Worm (Caenorhabditis elegans) whole organism, L3 larva: Measurements from ENCODE around the gene ZK688.4.

Experiments
- ama-1 ChIP-seq: fragments of 150-350 bp; optimal IDR thresholded peaks from 2 replicates; lab custom pipeline; 2018
- ceh-16 ChIP-seq: sonication (generic microtip); optimal IDR thresholded peaks from 2 replicates; lab custom pipeline; 2017; ENCODE audit warnings: missing biosample characterization, missing genetic modification characterization
- egl-27 ChIP-seq: sonication (generic microtip); optimal IDR thresholded peaks from 4 replicates; lab custom pipeline; 2017; ENCODE audit warnings: missing biosample characterization, missing genetic modification reagents, missing genetic modification characterization
- elt-3 ChIP-seq, 3 experiments: fragments of 150-350 bp in 1 of 3; sonication (generic microtip) in 2 of 3; optimal IDR thresholded peaks; 2 replicates in 2 of 3; 4 replicates in 1 of 3; lab custom pipeline; 2014 to 2017; ENCODE audit warnings: missing biosample characterization in 3 of 3, missing genetic modification characterization in 3 of 3
- eor-1 ChIP-seq, 2 experiments: fragments of 150-350 bp; optimal IDR thresholded peaks; 2 replicates each; lab custom pipeline; 2014 to 2018; ENCODE audit warnings: missing biosample characterization in 2 of 2, missing genetic modification characterization in 2 of 2
- nhr-237 ChIP-seq: fragments of 150-350 bp; optimal IDR thresholded peaks from 2 replicates; lab custom pipeline; 2014; ENCODE audit warnings: missing biosample characterization, missing genetic modification characterization
- pha-4 ChIP-seq: fragments of 150-350 bp; optimal IDR thresholded peaks from 2 replicates; lab custom pipeline; 2014; ENCODE audit warnings: missing biosample characterization, missing genetic modification reagents, missing genetic modification characterization
- unc-62 ChIP-seq: fragments of 150-350 bp; sonication (generic microtip); optimal IDR thresholded peaks from 4 replicates; lab custom pipeline; 2014; ENCODE audit warnings: missing biosample characterization, missing genetic modification reagents, missing genetic modification characterization
- zag-1 ChIP-seq: fragments of 150-350 bp; optimal IDR thresholded peaks from 2 replicates; lab custom pipeline; 2014; ENCODE audit warnings: missing biosample characterization, missing genetic modification characterization
- ztf-11 ChIP-seq: fragments of 150-350 bp; optimal IDR thresholded peaks from 2 replicates; lab custom pipeline; 2014; ENCODE audit warnings: missing biosample characterization, missing genetic modification characterization
- ztf-4 ChIP-seq: fragments of 150-350 bp; optimal IDR thresholded peaks from 2 replicates; lab custom pipeline; 2014; ENCODE audit warnings: missing biosample characterization, missing genetic modification characterization

DNA sequence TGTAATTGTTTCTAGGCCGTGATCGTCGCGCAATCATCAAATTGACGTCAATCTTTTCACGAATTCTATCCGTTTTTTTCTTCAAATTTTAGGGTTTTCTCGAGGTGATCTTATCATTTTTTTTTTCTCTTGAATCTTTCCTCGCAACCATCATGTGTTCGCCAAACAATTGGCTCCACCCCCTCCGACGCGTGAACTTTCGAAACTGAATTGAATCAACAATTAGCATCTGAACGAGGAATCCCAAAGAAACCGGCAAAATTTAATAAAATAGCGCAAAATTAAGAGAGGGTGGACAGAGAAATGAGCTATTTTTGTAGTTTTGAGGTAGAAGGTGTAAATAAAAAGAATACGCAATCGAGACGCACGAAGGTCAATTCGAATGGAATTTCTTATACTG lies 22.0 kb upstream of the ZK688.4 start:
- TF ChIP-seq ceh-16 (no peak), elt-3 (tag; optimal IDR thresholded peaks at IDR 0.05; lab: Kevin White, UChicago) (no peak), ztf-4 (tag; lab: Kevin White, UChicago) (no peak), egl-27 (tag; lab: Kevin White, UChicago) (no peak), pha-4 (no peak), ama-1 (no peak), ztf-11 (tag; lab: Kevin White, UChicago) (no peak), unc-62 (no peak), nhr-237 (tag; lab: Kevin White, UChicago) (no peak), eor-1 (tag; optimal IDR thresholded peaks at IDR 0.05; lab: Kevin White, UChicago) (no peak), zag-1 (tag; lab: Kevin White, UChicago) (no peak)
